Worm (Caenorhabditis elegans) whole organism, mixed stage, embryonic: ENCODE measurements around the gene C08F11.3.
"Not testable (repeated sequence)": the region's sequence is repeated elsewhere in the genome, so short reads cannot be mapped to it uniquely, and the experiment has no call there.

ENCODE experiments used
- M03D4.4 ChIP-seq: sonication (generic microtip); optimal IDR thresholded peaks from 2 replicates; lab custom pipeline; 2017; ENCODE audit warnings: mild to moderate bottlenecking, missing genetic modification characterization, missing compliant biosample characterization
- bed-3 ChIP-seq: fragments of 200-800 bp; sonication (Bioruptor generic); optimal IDR thresholded peaks from 3 replicates; lab custom pipeline; 2018; ENCODE audit warnings: mild to moderate bottlenecking, missing genetic modification characterization, moderate library complexity, missing compliant biosample characterization
- blmp-1 ChIP-seq: fragments of 150-350 bp; optimal IDR thresholded peaks from 2 replicates; lab custom pipeline; 2014; ENCODE audit warnings: missing biosample characterization, missing genetic modification characterization
- ceh-39 ChIP-seq: fragments of 150-350 bp; optimal IDR thresholded peaks from 2 replicates; lab custom pipeline; 2014; ENCODE audit warnings: missing biosample characterization, missing genetic modification characterization
- ceh-43 ChIP-seq: fragments of 200-800 bp; sonication (Bioruptor generic); optimal IDR thresholded peaks from 2 replicates; lab custom pipeline; 2018; ENCODE audit warnings: mild to moderate bottlenecking, missing genetic modification characterization, moderate library complexity, missing compliant biosample characterization
- ceh-83 ChIP-seq: fragments of 200-800 bp; sonication (Bioruptor generic); optimal IDR thresholded peaks from 2 replicates; lab custom pipeline; 2018; ENCODE audit warnings: mild to moderate bottlenecking, missing genetic modification characterization, missing compliant biosample characterization
- cnd-1 ChIP-seq: fragments of 200-800 bp; sonication (Bioruptor generic); optimal IDR thresholded peaks from 2 replicates; lab custom pipeline; 2018; ENCODE audit warnings: mild to moderate bottlenecking, missing genetic modification characterization, missing compliant biosample characterization
- drap-1 ChIP-seq: fragments of 200-800 bp; sonication (Bioruptor generic); optimal IDR thresholded peaks from 3 replicates; lab custom pipeline; 2018; ENCODE audit warnings: mild to moderate bottlenecking, missing genetic modification characterization, missing compliant biosample characterization
- elt-1 ChIP-seq: sonication (generic microtip); optimal IDR thresholded peaks from 2 replicates; lab custom pipeline; 2017; ENCODE audit warnings: missing genetic modification characterization, mild to moderate bottlenecking, missing compliant biosample characterization, antibody characterized with exemption, moderate library complexity, borderline replicate concordance; ENCODE audit not compliant: insufficient read depth
- elt-3 ChIP-seq: fragments of 150-350 bp; optimal IDR thresholded peaks from 2 replicates; lab custom pipeline; 2014; ENCODE audit warnings: missing biosample characterization, missing genetic modification characterization
- flh-1 ChIP-seq: fragments of 200-800 bp; sonication (Bioruptor generic); optimal IDR thresholded peaks from 2 replicates; lab custom pipeline; 2018; ENCODE audit warnings: mild to moderate bottlenecking, missing genetic modification characterization, moderate library complexity, missing compliant biosample characterization
- ham-2 ChIP-seq: fragments of 200-800 bp; sonication (Bioruptor generic); optimal IDR thresholded peaks from 2 replicates; lab custom pipeline; 2018; ENCODE audit warnings: mild to moderate bottlenecking, missing genetic modification characterization, missing compliant biosample characterization
- lin-13 ChIP-seq: fragments of 150-350 bp; optimal IDR thresholded peaks from 2 replicates; lab custom pipeline; 2014; ENCODE audit warnings: missing biosample characterization, missing genetic modification characterization
- lin-32 ChIP-seq: fragments of 200-800 bp; sonication (Bioruptor generic); optimal IDR thresholded peaks from 2 replicates; lab custom pipeline; 2018; ENCODE audit warnings: mild to moderate bottlenecking, missing genetic modification characterization, missing compliant biosample characterization
- lsy-2 ChIP-seq: fragments of 150-350 bp; optimal IDR thresholded peaks from 2 replicates; lab custom pipeline; 2014; ENCODE audit warnings: missing biosample characterization, missing genetic modification characterization
- mep-1 ChIP-seq: fragments of 150-350 bp; optimal IDR thresholded peaks from 2 replicates; lab custom pipeline; 2017; ENCODE audit warnings: missing biosample characterization, missing genetic modification reagents, missing genetic modification characterization, inconsistent platforms
- mls-2 ChIP-seq: sonication (generic microtip); optimal IDR thresholded peaks from 2 replicates; lab custom pipeline; 2016; ENCODE audit warnings: mild to moderate bottlenecking, missing genetic modification characterization, moderate library complexity, missing compliant biosample characterization
- nhr-12 ChIP-seq: fragments of 150-350 bp; optimal IDR thresholded peaks from 2 replicates; lab custom pipeline; 2014; ENCODE audit warnings: missing biosample characterization, missing genetic modification characterization
- nhr-2 ChIP-seq: fragments of 150-350 bp; optimal IDR thresholded peaks from 2 replicates; lab custom pipeline; 2014; ENCODE audit warnings: missing biosample characterization, missing genetic modification characterization
- nhr-237 ChIP-seq: fragments of 150-350 bp; optimal IDR thresholded peaks from 2 replicates; lab custom pipeline; 2014; ENCODE audit warnings: missing biosample characterization, missing genetic modification characterization
- nhr-28 ChIP-seq: fragments of 150-350 bp; optimal IDR thresholded peaks from 2 replicates; lab custom pipeline; 2014; ENCODE audit warnings: missing biosample characterization, missing genetic modification characterization
- nhr-76 ChIP-seq: sonication (generic microtip); optimal IDR thresholded peaks from 2 replicates; lab custom pipeline; 2017; ENCODE audit warnings: missing biosample characterization, missing genetic modification characterization
- pha-4 ChIP-seq: fragments of 150-350 bp; optimal IDR thresholded peaks from 2 replicates; lab custom pipeline; 2018; ENCODE audit warnings: missing biosample characterization, missing genetic modification reagents, missing genetic modification characterization
- sem-2 ChIP-seq: fragments of 200-800 bp; sonication (Bioruptor generic); optimal IDR thresholded peaks from 2 replicates; lab custom pipeline; 2018; ENCODE audit warnings: mild to moderate bottlenecking, missing genetic modification characterization, missing compliant biosample characterization
- snpc-4 ChIP-seq: fragments of 150-350 bp; optimal IDR thresholded peaks from 2 replicates; lab custom pipeline; 2014; ENCODE audit warnings: missing biosample characterization, missing genetic modification characterization
- sptf-1 ChIP-seq: sonication (generic microtip); optimal IDR thresholded peaks from 2 replicates; lab custom pipeline; 2017; ENCODE audit warnings: mild to moderate bottlenecking, missing genetic modification characterization, moderate library complexity, missing compliant biosample characterization
- tbx-8 ChIP-seq: fragments of 200-800 bp; sonication (Bioruptor generic); optimal IDR thresholded peaks from 2 replicates; lab custom pipeline; 2018; ENCODE audit warnings: mild to moderate bottlenecking, missing genetic modification characterization, moderate library complexity, missing compliant biosample characterization
- unc-39 ChIP-seq: fragments of 150-350 bp; optimal IDR thresholded peaks from 2 replicates; lab custom pipeline; 2014; ENCODE audit warnings: missing biosample characterization, missing genetic modification characterization
- unc-62 ChIP-seq: fragments of 150-350 bp; optimal IDR thresholded peaks from 2 replicates; lab custom pipeline; 2014; ENCODE audit warnings: missing biosample characterization, missing genetic modification reagents, missing genetic modification characterization
- zip-8 ChIP-seq: fragments of 150-350 bp; optimal IDR thresholded peaks from 2 replicates; lab custom pipeline; 2014; ENCODE audit warnings: missing biosample characterization, missing genetic modification characterization
- ztf-11 ChIP-seq: fragments of 150-350 bp; optimal IDR thresholded peaks from 2 replicates; lab custom pipeline; 2014; ENCODE audit warnings: missing biosample characterization, missing genetic modification characterization

The C08F11.3 gene

ce11 chrIV:13584646-13585045 lies 34.7 kb upstream of the C08F11.3 start, which contains the start of gene sru-11:
Gene sru-11, plus strand, starts transcription at chrIV:13584946.
- TF ChIP-seq ztf-11, result no peak
- TF ChIP-seq nhr-76 (tag; lab: Kevin White, UChicago), result no peak
- no peak for TF ChIP-seq lsy-2
- no peak for TF ChIP-seq lin-32
- no peak for TF ChIP-seq sptf-1 (tag; lab: Kevin White, UChicago)
- TF ChIP-seq sem-2 (GFP tag; lab: Kevin White, UChicago), result no peak
- TF ChIP-seq tbx-8 (GFP tag; lab: Kevin White, UChicago), result no peak
- TF ChIP-seq nhr-2, result no peak
- TF ChIP-seq nhr-28 (tag; lab: Kevin White, UChicago), result no peak
- no peak for TF ChIP-seq mls-2 (tag; lab: Kevin White, UChicago)
- TF ChIP-seq snpc-4 (tag; lab: Kevin White, UChicago), result no peak
- no peak for TF ChIP-seq blmp-1 (tag; lab: Kevin White, UChicago)
- no peak for TF ChIP-seq nhr-12 (tag; lab: Kevin White, UChicago)

DNA sequence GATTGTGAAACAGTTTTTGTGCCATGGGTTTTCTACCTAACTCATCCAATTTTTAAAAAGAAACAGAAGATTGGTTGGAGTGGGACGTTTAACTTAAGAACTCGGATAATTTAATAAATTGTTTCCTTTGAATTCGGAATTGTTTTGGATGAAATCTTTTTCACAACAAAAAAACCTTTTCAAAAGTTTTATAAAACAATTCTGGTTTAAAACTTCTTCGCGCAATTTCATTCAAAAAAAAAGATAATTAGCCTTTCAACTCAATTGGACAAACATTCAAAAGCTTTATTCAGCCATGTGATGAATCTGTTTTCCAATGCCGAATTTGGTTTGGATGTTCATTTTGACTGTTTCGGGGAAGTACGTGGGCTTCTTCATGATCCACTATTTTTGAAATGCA lies 32.1 kb upstream of the C08F11.3 start, which contains the start of gene Y45F10B.12:
Gene Y45F10B.12 (plus strand): TSS at position 301 of the 400 bp plus-strand sequence.
- TF ChIP-seq unc-62 (no peak), nhr-2 (no peak), ceh-43 (GFP tag; lab: Kevin White, UChicago) (no peak), pha-4 (tag; lab: Kevin White, UChicago) (no peak), lsy-2 (no peak), sem-2 (GFP tag; lab: Kevin White, UChicago) (no peak), sptf-1 (tag; lab: Kevin White, UChicago) (no peak), ceh-83 (no peak), ceh-39 (tag; lab: Kevin White, UChicago) (no peak), drap-1 (GFP tag; lab: Kevin White, UChicago) (no peak), M03D4.4 (tag; lab: Kevin White, UChicago) (no peak), bed-3 (GFP tag; lab: Kevin White, UChicago) (no peak), lin-13 (tag; lab: Kevin White, UChicago) (no peak), nhr-237 (tag; lab: Kevin White, UChicago) (no peak), nhr-76 (tag; lab: Kevin White, UChicago) (no peak), mep-1 (tag; lab: Kevin White, UChicago) (no peak)

ce11 chrIV:13588544-13589043 lies 30.7 kb upstream of the C08F11.3 start, which contains the start of gene sru-9:
Gene sru-9, plus strand, starts transcription at chrIV:13588993.
- TF ChIP-seq elt-3 (tag; lab: Kevin White, UChicago); tbx-8 (GFP tag; lab: Kevin White, UChicago); lin-13 (tag; lab: Kevin White, UChicago): not testable (repeated sequence)

DNA sequence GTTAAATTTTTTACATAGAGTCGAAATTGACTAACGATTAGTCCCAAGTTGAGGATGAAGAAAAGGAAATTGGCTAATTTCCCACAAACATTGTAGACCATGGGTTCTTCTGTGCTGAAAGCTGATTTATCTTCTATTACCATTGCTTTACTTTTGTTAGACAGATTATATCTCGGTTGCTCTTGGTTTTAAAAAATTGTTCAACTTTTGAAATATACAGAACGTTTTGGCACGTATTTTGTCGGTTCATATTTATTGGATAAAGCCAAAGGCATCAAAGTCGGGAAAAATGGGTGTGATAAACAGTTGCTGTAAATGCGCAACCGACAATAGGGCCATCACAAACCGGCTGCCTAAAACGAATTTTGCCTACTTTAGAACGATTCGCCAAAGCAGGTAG lies 27.7 kb upstream of the C08F11.3 start, which contains the start of gene tsp-5:
Gene tsp-5 (minus strand): TSS at position 101 of the 400 bp plus-strand sequence.
- TF ChIP-seq sem-2 (GFP tag; lab: Kevin White, UChicago), result no peak
- TF ChIP-seq zip-8 (tag; lab: Kevin White, UChicago), result no peak
- no peak for TF ChIP-seq lin-32
- TF ChIP-seq M03D4.4 (tag; lab: Kevin White, UChicago), result no peak
- TF ChIP-seq tbx-8 (GFP tag; lab: Kevin White, UChicago), result no peak
- no peak for TF ChIP-seq unc-39
- no peak for TF ChIP-seq ceh-83
- TF ChIP-seq nhr-2, result no peak
- no peak for TF ChIP-seq unc-62
- TF ChIP-seq flh-1 (GFP tag; lab: Kevin White, UChicago), result no peak
- TF ChIP-seq cnd-1 (tag; lab: Kevin White, UChicago), result no peak

DNA sequence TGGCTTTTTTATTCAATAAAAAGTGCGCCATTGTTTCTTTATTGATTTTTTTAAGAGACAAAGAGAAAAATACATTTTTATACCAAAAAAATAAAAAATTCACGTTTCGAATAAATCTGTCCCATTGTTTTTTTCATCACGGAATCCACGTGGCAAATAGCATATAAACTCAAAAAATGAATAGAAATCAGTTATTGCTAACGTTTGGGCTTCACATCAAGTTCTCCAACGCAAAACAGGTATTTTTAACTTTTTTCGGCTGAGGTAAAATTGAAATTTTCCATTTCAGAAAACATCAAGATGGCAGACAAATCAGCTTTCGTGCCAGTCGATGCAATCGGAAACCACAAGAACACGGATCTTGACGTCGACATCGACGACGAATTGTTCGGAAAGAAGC lies 26.0 kb upstream of the C08F11.3 start, which contains the start of gene Y45F10B.3:
Gene Y45F10B.3 (plus strand): TSS at position 301 of the 400 bp plus-strand sequence.
- TF ChIP-seq elt-1 (tag; lab: Kevin White, UChicago), result no peak

- not testable (repeated sequence) for TF ChIP-seq ham-2 (GFP tag; lab: Kevin White, UChicago); drap-1 (GFP tag; lab: Kevin White, UChicago); sptf-1 (tag; lab: Kevin White, UChicago)
These were observed 21.5 kb upstream of the C08F11.3 start, which contains the start of gene Y45F10B.9 for ce11 chrIV:13597813-13598212. Gene Y45F10B.9, minus strand, starts transcription at chrIV:13597913.
